Worm (Caenorhabditis elegans) whole organism, L2 larva: ENCODE data around the gene K01A6.5.

Experiments used
- ama-1 ChIP-seq: fragments of 150-350 bp; optimal IDR thresholded peaks from 2 replicates; lab custom pipeline; 2018; ENCODE audit warnings: inconsistent platforms
- ceh-16 ChIP-seq: fragments of 150-350 bp; optimal IDR thresholded peaks from 2 replicates; lab custom pipeline; 2014; ENCODE audit warnings: missing biosample characterization, missing genetic modification characterization
- ceh-82 ChIP-seq: fragments of 150-350 bp; optimal IDR thresholded peaks from 2 replicates; lab custom pipeline; 2014; ENCODE audit warnings: missing biosample characterization, missing genetic modification characterization
- egl-27 ChIP-seq: sonication (generic microtip); optimal IDR thresholded peaks from 3 replicates; lab custom pipeline; 2017; ENCODE audit warnings: missing biosample characterization, missing genetic modification reagents, missing genetic modification characterization
- lin-39 ChIP-seq: fragments of 150-350 bp; optimal IDR thresholded peaks from 2 replicates; lab custom pipeline; 2014; ENCODE audit warnings: missing biosample characterization, missing genetic modification reagents, missing genetic modification characterization
- mdl-1 ChIP-seq, 2 experiments: fragments of 150-350 bp in 1 of 2; sonication (generic microtip) in 1 of 2; optimal IDR thresholded peaks; 2 replicates each; lab custom pipeline; 2017; ENCODE audit warnings: missing biosample characterization in 2 of 2, missing genetic modification characterization in 2 of 2
- nhr-237 ChIP-seq: fragments of 150-350 bp; optimal IDR thresholded peaks from 2 replicates; lab custom pipeline; 2014; ENCODE audit warnings: missing biosample characterization, missing genetic modification characterization
- snpc-4 ChIP-seq: fragments of 150-350 bp; optimal IDR thresholded peaks from 2 replicates; lab custom pipeline; 2014; ENCODE audit warnings: missing biosample characterization, missing genetic modification characterization
- ztf-11 ChIP-seq: sonication (generic microtip); optimal IDR thresholded peaks from 2 replicates; lab custom pipeline; 2017; ENCODE audit warnings: missing biosample characterization, missing genetic modification characterization

ce11 chrIV:11742406-11742805 is at the start of gene K01A6.5:
- TF ChIP-seq ama-1 (lab: Kevin White, UChicago), result no peak
- TF ChIP-seq lin-39 (tag; lab: Kevin White, UChicago), result no peak
- TF ChIP-seq egl-27, result no peak
- TF ChIP-seq nhr-237, result no peak
- TF ChIP-seq mdl-1 (tag; optimal IDR thresholded peaks at IDR 0.05; lab: Kevin White, UChicago), result no peak
- no peak for TF ChIP-seq ceh-82 (tag; lab: Kevin White, UChicago)
- TF ChIP-seq ztf-11 (tag; lab: Kevin White, UChicago), result no peak
- no peak for TF ChIP-seq ceh-16 (tag; lab: Kevin White, UChicago)
- no peak for TF ChIP-seq snpc-4 (tag; lab: Kevin White, UChicago)
